Fruit fly (Drosophila melanogaster): Measurements from ENCODE around the gene CG9692.

The CG9692 gene

DNA sequence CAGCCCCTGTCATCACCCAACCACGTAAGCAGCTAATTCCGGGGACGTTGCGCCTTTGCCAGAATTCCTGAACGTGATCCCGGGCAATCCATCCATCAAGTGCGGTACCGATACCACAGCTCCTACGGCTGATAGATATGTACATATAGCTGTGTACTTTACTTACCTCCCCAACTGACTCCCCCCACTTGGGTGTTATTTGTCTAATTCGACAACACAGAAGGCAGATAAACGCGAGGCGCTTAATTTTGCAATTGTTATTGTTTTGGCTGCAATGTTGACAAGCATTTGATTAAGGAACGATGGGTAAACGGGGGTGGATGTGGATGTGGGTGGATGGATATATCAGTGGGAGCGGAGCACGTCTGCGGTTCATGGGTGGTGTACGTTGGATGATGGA lies 34.6 kb upstream of the CG9692 start (continued):
- peak; percentile 28 for TF ChIP-seq cwo (GFP tag; optimal IDR thresholded peaks at IDR 0.05)
- peak; percentile 5 for TF ChIP-seq CG12219 (GFP tag; optimal IDR thresholded peaks at IDR 0.05)
- peak; percentile 7 for TF ChIP-seq CG3281 (GFP tag; optimal IDR thresholded peaks at IDR 0.05)
- TF ChIP-seq ase (GFP tag; IDR thresholded peaks at IDR 0.05), result no peak
- TF ChIP-seq row (GFP tag; IDR thresholded peaks at IDR 0.05), result no peak
- no peak for TF ChIP-seq hkb (optimal IDR thresholded peaks at IDR 0.05)
- peak; percentile 25; the same call in 1 of the 2 replicates for TF ChIP-seq hkb (GFP tag; IDR thresholded peaks at IDR 0.05)
- TF ChIP-seq CG10321 (GFP tag; IDR thresholded peaks at IDR 0.05), result no peak
- peak; percentile 52 for TF ChIP-seq ATbp (GFP tag; optimal IDR thresholded peaks at IDR 0.05)
- TF ChIP-seq CG5953 (GFP tag; IDR thresholded peaks at IDR 0.05), result no peak
- TF ChIP-seq CG11696 (GFP tag; IDR thresholded peaks at IDR 0.05), result no peak
- no peak for TF ChIP-seq CG14860 (GFP tag; IDR thresholded peaks at IDR 0.05; ENCODE audit: partially characterized antibody)
- no peak for TF ChIP-seq unc-4 (GFP tag; IDR thresholded peaks at IDR 0.05; ENCODE audit: partially characterized antibody)
- TF ChIP-seq Rfx (GFP tag; IDR thresholded peaks at IDR 0.05), result peak; percentile 20; the same call in 1 of the 2 replicates
- TF ChIP-seq Adf1 (GFP tag; IDR thresholded peaks at IDR 0.05), result no peak
- TF ChIP-seq gem (tag; optimal IDR thresholded peaks at IDR 0.05), result no peak
- peak; percentile 35 for TF ChIP-seq CG15514 (GFP tag; optimal IDR thresholded peaks at IDR 0.05)
- TF ChIP-seq CG12391 (tag; optimal IDR thresholded peaks at IDR 0.05), result no peak
- TF ChIP-seq CG30020 (tag; optimal IDR thresholded peaks at IDR 0.05), result no peak
- TF ChIP-seq lab (GFP tag; optimal IDR thresholded peaks at IDR 0.05), result peak; percentile 89
- TF ChIP-seq H15 (GFP tag; IDR thresholded peaks at IDR 0.05), result no peak
- no peak for TF ChIP-seq CG15269 (tag; optimal IDR thresholded peaks at IDR 0.05)
- TF ChIP-seq klu (GFP tag; IDR thresholded peaks at IDR 0.05), result no peak
- peak; percentile 54 for TF ChIP-seq pfk (GFP tag; optimal IDR thresholded peaks at IDR 0.05)
- TF ChIP-seq CG1832 (GFP tag; optimal IDR thresholded peaks at IDR 0.05), result no peak
- TF ChIP-seq otp (GFP tag; IDR thresholded peaks at IDR 0.05), result 0 out of 3 replicates have a peak, but pooled peaks have one; percentile 35
- no peak for TF ChIP-seq CG14050 (GFP tag; IDR thresholded peaks at IDR 0.05)
- peak; percentile 10 for TF ChIP-seq CG7745 (tag; optimal IDR thresholded peaks at IDR 0.05)

DNA sequence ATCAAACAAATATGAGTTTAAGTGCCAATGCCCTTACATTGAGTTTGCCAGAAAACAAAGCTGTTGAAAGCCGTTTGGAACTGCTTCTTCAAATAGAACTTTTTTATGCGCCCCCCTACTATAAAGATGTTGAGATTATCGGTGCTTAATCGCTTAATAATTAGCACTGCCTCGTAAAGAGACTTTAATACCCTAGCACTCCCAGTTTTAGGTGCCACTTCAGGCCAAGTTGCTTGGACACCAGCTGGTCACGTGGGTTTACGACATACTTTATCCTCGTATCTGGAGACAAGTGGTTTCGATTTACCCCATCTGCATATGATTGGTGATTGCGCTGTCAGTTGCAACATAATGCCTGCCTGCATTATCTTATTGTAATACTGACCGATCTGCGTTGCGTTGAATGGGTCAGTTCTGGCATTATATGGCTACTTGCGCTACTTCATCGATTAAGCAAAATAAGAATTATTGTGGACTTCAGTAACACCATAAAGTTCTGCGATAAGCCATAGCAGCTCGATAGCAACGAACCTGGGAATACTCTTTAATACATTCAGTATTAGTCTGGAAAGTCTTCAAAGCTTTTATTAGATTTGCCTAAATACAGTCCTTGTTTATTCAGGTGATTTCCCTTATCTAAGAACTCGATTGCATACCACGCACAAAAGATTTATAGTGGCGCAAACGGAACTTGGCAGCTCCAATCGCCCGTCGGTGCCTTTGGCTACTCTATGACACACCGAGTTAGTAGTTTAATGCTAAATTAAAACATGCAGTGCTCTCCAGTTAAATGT lies 33.7 kb upstream of the CG9692 start:
- no peak for TF ChIP-seq D19B (GFP tag; optimal IDR thresholded peaks at IDR 0.05)
- no peak for TF ChIP-seq Nf-YB (GFP tag; optimal IDR thresholded peaks at IDR 0.05)
- TF ChIP-seq exex (tag; optimal IDR thresholded peaks at IDR 0.05), result peak; percentile 93
- no peak for TF ChIP-seq CG15479 (GFP tag; optimal IDR thresholded peaks at IDR 0.05)
- no peak for TF ChIP-seq Elba2 (GFP tag; optimal IDR thresholded peaks at IDR 0.05)
- peak; percentile 9 for TF ChIP-seq CG34376 (GFP tag; optimal IDR thresholded peaks at IDR 0.05)
- TF ChIP-seq Tbp (GFP tag; optimal IDR thresholded peaks at IDR 0.05), result no peak
- peak; percentile 67 for TF ChIP-seq D19A (tag; optimal IDR thresholded peaks at IDR 0.05)
- no peak for TF ChIP-seq chm (GFP tag; IDR thresholded peaks at IDR 0.05)
- TF ChIP-seq sug (tag; optimal IDR thresholded peaks at IDR 0.05), result peak; percentile 5
- peak; percentile 15 for TF ChIP-seq grn (GFP tag; optimal IDR thresholded peaks at IDR 0.05)
- TF ChIP-seq CG1233 (GFP tag; optimal IDR thresholded peaks at IDR 0.05), result no peak

Measured in whole organism, embryonic.